Worm (Caenorhabditis elegans) whole organism, midembryonic: ENCODE results near the gene gln-2.

Experiments
- T22C8.4 ChIP-seq: fragments of 200-800 bp; sonication (Bioruptor generic); IDR thresholded peaks from 2 replicates; pipeline ENCODE4 v1.3.6; 2022; ENCODE audit warnings: missing genetic modification characterization, missing compliant biosample characterization
- klf-2 ChIP-seq: fragments of 200-800 bp; sonication (Bioruptor generic); conservative IDR thresholded peaks from 2 replicates; pipeline ENCODE4 v1.3.6; 2022; ENCODE audit warnings: missing genetic modification reagents, missing genetic modification characterization, missing compliant biosample characterization
- ref-1 ChIP-seq: fragments of 200-800 bp; sonication (Bioruptor generic); conservative IDR thresholded peaks from 2 replicates; pipeline ENCODE4 v1.3.6; 2022; ENCODE audit warnings: missing genetic modification reagents, missing genetic modification characterization, missing compliant biosample characterization

- no peak for TF ChIP-seq ref-1 (GFP tag; lab: Robert Waterston, UW)
- no peak for TF ChIP-seq klf-2 (GFP tag; lab: Robert Waterston, UW)
- no peak for TF ChIP-seq T22C8.4
Measured at ce11 chrIII:9932091-9932490, 12.5 kb downstream of the gln-2 start, which contains the start of gene dec-7.
